Worm (Caenorhabditis elegans): ENCODE data around the gene C34E11.2.

Gene C34E11.2

DNA sequence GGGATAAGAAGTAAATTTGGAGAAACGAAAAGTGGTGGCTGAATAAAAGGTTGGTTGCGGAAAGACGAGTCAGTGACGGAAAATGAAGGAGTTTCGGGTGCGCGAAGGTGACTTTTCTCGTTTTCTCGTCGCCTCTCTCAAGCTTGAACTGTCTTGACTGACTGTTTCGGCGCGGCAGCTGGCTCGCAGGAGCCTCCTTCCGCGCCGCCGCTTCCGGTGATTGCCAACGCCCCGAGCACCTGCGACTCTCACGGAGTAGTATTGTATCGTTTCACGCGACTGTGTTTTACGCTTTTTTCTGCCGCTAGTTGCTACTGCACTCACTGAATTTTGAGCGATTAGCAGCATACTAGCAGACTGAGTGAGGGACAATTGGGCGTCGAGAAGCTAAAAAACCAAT lies at the start of gene C34E11.2:
Gene C34E11.2, minus strand, starts transcription at position 84 of the 400 bp plus-strand sequence.
- TF ChIP-seq him-1 (tag; optimal IDR thresholded peaks at IDR 0.05) (no peak), dao-5 (tag; optimal IDR thresholded peaks at IDR 0.05) (no peak), W03F9.2 (tag; optimal IDR thresholded peaks at IDR 0.05) (no peak)

DNA sequence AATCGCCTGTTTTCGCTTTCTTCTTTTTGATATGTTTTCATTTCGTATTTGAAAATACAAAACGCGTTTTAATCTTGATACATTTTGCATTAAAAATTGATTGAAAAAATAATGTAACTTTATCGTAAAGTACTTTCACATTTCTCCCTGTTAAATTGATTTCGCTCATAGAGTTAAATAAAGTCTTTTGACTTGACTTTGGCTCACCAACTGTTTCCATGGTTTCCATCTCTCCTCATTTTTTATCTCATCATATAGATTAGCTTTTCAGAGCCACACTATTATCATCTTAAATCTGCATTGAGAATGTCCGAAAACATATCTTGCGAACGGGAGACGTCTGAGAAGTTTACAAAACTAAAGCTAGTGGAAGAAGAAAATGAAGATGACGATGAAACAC lies 48.8 kb upstream of the C34E11.2 start, which contains the start of gene F54F7.10:
Gene F54F7.10, plus strand, starts transcription at position 301 of the 400 bp plus-strand sequence.
- TF ChIP-seq W03F9.2 (tag; optimal IDR thresholded peaks at IDR 0.05) (no peak), him-1 (tag; optimal IDR thresholded peaks at IDR 0.05) (no peak), dao-5 (tag; optimal IDR thresholded peaks at IDR 0.05) (no peak)

DNA sequence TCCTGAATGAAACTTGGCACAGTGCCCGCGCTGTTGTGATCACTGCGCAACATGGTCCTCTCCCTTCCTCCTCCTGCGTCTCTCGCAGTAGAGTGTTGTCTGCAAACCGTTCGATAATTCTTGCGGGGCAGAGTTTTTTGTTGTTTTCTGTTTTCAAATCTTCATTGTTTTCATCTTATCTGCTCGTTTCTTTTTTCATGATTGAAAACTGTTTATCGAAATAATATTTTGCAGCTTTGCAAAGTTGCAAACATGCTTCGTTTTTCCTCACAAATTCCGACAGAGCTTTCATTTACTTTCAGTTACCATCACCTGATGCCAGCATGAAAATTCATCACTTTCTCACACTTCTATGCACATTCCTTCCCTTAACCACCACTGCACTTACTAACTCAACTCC lies 42.6 kb upstream of the C34E11.2 start, which contains the start of gene mes-1:
Gene mes-1, plus strand, starts transcription at position 301 of the 400 bp plus-strand sequence.
- TF ChIP-seq dao-5 (tag; optimal IDR thresholded peaks at IDR 0.05) (no peak), him-1 (tag; optimal IDR thresholded peaks at IDR 0.05) (no peak), W03F9.2 (tag; optimal IDR thresholded peaks at IDR 0.05) (no peak)

DNA sequence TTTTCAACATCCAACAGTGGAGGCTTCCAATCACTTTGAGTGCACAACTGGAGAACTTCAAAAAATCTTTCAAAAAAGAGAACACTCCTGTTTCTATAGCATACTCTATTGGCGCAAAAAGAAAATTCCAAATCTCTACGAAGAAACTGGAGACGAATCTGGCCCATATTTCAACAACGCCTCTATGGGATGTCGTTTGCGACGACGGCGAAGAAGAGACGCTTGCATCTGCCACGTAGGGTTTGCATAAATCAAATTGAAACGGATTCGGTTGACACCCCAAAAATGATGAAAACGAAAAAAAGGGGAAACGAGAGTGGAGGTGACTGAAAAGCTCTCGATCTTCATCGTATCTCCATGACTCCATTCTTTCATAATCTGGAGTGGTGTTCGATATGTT lies 41.7 kb upstream of the C34E11.2 start:
- no peak for TF ChIP-seq him-1 (tag; optimal IDR thresholded peaks at IDR 0.05)
- TF ChIP-seq dao-5 (tag; optimal IDR thresholded peaks at IDR 0.05), result no peak
- no peak for TF ChIP-seq W03F9.2 (tag; optimal IDR thresholded peaks at IDR 0.05)

DNA sequence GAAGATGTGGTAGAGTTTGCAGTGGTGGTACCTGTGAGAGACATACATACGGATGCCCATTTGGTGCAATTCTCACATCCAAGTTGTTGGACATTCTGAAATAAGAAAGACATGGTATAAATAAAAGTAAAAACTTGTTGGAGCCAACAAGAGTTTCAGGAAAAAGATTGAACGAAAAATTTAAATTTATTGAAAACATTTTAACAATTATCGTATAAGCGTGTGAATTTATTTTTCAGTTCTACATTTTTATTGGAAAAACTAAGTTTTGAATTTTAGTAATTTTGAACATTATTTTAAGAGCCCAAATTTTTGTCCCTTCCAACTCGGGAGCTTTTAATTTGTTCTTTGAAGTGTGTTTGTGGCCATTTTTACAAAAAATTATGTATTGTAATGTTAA lies 40.4 kb upstream of the C34E11.2 start, which contains the start of gene F54F7.8:
Gene F54F7.8, minus strand, starts transcription at position 101 of the 400 bp plus-strand sequence.
- TF ChIP-seq dao-5 (tag; optimal IDR thresholded peaks at IDR 0.05), result no peak

DNA sequence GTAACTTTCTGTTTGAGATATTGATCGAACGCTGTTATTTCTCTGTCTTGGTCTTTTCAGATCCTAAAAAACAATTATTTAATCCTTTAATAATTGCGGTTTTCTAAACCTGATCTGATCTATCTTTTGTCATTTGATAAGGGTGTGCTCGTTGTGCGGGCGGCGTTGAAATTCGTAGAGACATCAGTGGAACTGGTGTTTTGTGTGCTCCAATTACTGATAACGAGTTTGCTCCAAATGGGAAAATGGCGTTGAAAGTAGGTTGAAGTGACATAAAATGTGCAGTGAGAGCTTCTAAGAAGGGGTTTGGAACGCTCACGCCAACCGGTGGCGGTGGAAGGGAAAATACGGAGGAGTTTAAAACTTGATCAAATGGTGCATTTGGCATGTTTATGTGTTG lies 39.9 kb upstream of the C34E11.2 start:
- TF ChIP-seq dao-5 (tag; optimal IDR thresholded peaks at IDR 0.05) (no peak), him-1 (tag; optimal IDR thresholded peaks at IDR 0.05) (no peak), W03F9.2 (tag; optimal IDR thresholded peaks at IDR 0.05) (no peak)

DNA sequence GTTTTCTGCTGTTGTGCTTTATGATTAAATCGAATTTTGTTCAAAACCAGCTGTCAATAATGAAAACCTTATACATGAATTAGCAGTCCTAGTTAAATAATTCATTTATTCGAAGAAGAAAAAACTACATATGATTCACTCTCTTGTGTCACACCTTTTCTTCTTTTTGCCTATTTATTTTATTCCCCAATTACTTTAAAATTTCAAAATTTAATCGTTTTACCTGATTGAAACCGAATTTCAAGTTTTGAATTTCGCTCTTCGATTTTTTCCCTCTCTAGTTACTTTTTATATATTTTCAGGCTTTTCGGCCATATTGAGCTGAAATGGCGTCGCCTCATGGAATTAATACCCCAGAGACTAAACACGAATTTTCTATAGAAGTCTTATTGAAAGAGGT lies 37.9 kb upstream of the C34E11.2 start, which contains the start of gene xtr-1:
Gene xtr-1, plus strand, starts transcription at position 301 of the 400 bp plus-strand sequence.
- TF ChIP-seq him-1 (tag; optimal IDR thresholded peaks at IDR 0.05) (no peak), dao-5 (tag; optimal IDR thresholded peaks at IDR 0.05) (no peak), W03F9.2 (tag; optimal IDR thresholded peaks at IDR 0.05) (no peak)

DNA sequence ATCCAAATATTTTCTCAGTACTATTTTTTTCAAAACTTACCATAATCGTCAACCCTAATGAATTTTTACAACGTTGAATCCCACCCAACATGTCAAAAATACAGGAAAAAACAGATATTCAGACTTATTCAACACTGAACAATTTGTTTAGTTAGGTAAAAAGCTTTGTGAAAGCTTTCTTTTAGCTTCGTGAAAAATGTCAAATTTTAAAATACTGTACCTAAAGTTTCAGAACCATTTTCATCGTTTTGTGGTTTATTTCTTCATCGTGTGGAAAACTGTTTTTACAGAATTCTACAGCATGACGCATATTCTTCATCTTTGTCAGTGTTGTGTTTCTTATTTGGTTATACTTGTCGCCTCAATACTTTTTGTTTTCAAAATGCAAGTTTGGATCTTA lies 36.0 kb upstream of the C34E11.2 start, which contains the start of gene F54F7.14:
Gene F54F7.14, plus strand, starts transcription at position 301 of the 400 bp plus-strand sequence.
- TF ChIP-seq W03F9.2 (tag; optimal IDR thresholded peaks at IDR 0.05) (no peak), him-1 (tag; optimal IDR thresholded peaks at IDR 0.05) (no peak), dao-5 (tag; optimal IDR thresholded peaks at IDR 0.05) (no peak)

DNA sequence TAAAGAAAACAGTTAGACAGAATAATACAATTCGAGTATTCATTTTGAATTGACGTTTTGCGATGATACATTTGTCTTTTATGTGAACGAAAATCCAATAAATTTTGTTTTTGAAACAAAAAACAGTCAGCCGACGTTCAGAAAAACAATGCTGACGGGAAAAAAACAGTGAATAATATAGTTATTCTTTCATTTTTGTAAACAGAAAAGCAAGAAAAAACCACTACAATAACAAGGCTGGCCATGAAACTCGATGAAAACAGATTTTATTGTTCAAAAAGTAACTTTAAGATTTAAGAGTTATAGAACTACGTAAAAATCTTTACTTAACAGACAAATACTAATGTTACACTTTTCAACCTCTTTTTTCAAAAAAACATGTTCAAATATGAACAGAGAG lies 35.5 kb upstream of the C34E11.2 start, which contains the start of gene F54F7.3:
Gene F54F7.3, minus strand, starts transcription at position 101 of the 400 bp plus-strand sequence.
- TF ChIP-seq W03F9.2 (tag; optimal IDR thresholded peaks at IDR 0.05), result no peak

DNA sequence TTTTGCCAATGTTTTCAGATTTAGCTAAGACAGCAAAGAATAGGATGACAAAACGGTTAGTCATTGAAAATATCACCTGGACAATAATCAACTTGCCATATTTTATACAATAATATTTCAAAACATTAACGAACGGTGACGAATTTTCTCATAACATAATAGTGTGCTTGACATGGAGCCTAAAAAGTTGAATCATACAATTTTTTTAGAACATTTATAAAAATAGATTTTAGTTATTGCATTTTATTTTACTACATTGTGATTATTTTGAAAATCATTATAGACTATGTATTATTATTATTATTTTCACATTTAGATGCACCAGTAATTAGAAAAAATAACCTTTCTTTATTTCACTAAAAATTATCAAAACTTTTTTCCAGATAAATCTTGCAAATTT lies 34.1 kb upstream of the C34E11.2 start, which contains the start of gene F54F7.9:
Gene F54F7.9, minus strand, starts transcription at position 101 of the 400 bp plus-strand sequence.
- TF ChIP-seq him-1 (tag; optimal IDR thresholded peaks at IDR 0.05) (no peak), dao-5 (tag; optimal IDR thresholded peaks at IDR 0.05) (no peak), W03F9.2 (tag; optimal IDR thresholded peaks at IDR 0.05) (no peak)

DNA sequence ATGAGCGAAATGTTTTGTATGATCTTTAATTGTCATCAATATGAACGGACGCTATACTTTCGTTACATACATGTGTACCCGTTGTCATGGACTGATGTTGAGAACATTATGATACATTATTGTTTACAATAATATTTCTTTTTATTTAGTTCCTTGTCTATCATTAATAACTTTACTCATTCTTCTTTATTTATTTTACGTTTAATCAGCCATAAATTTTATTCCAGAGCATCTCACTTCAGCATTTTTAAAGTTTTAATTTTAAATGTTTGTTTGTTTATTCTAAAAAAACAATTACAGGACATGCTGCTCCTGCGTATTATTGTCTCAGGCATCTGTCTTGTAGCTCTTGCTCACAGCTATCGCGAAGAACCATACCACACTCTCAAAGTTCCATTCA lies 28.8 kb upstream of the C34E11.2 start, which contains the start of gene F54F7.2:
Gene F54F7.2, plus strand, starts transcription at position 301 of the 400 bp plus-strand sequence.
- TF ChIP-seq W03F9.2 (tag; optimal IDR thresholded peaks at IDR 0.05) (no peak), him-1 (tag; optimal IDR thresholded peaks at IDR 0.05) (no peak), dao-5 (tag; optimal IDR thresholded peaks at IDR 0.05) (no peak)

DNA sequence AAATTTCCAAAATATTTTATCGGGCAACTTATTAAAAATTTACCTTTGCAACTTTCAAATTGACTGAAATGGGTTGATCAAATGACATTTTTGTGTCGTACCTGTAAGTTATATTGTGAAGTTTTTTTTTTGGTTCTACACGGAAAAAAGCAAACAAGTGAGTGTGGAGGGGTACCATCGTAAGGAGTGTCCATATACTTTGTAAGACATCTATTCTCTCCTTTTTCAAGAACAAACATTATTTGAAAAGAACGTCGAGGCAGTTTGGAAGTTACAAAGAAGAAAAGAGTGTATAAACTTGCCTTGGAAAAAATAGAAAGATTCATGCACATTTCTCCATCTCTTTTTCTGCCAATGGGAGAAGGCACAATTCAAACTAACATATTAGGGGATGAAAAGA lies 22.8 kb upstream of the C34E11.2 start, which contains the start of gene taf-7.1:
Gene taf-7.1, minus strand, starts transcription at position 101 of the 400 bp plus-strand sequence.
- TF ChIP-seq W03F9.2 (tag; optimal IDR thresholded peaks at IDR 0.05) (no peak), him-1 (tag; optimal IDR thresholded peaks at IDR 0.05) (no peak), dao-5 (tag; optimal IDR thresholded peaks at IDR 0.05) (no peak)

DNA sequence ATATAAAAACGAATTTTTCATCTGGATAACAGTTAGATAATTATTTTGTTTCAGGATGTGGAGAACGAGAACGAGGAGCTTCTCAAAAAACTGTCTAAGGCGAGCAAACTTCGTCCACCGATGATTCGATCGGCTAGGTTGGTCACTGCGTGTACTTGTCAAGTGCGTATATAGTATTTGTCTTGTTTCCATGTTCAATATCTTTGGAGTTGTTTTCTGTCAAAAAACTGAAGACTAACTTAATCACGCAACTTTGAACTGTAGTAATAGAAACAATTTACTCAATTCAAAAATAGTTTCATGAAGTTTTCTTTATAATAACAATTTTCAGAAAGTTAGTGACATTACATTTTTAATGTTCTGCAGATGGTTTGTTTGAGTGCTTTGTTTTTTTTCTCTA lies 14.1 kb upstream of the C34E11.2 start:
- no peak for TF ChIP-seq him-1 (tag; optimal IDR thresholded peaks at IDR 0.05)
- no peak for TF ChIP-seq dao-5 (tag; optimal IDR thresholded peaks at IDR 0.05)
- TF ChIP-seq W03F9.2 (tag; optimal IDR thresholded peaks at IDR 0.05), result no peak

DNA sequence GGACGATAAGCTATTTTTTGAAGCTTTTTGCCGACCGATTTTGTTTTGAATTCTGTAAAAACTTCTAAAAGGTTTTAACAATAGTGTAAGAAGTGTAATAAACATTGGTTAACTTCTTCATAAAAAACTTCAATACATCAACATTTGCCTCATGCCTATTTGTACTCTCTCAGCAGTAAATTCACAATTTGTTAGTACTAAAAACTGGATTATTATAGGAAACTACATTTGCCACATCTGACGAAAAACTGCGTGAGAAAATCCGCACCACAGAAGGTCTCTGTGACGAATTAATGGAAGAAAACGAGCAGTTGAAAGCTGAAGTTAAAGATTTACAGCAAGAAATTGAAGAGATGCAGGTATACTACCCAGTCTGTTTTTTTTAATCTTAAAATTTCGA lies 13.0 kb upstream of the C34E11.2 start:
- no peak for TF ChIP-seq W03F9.2 (tag; optimal IDR thresholded peaks at IDR 0.05)
- no peak for TF ChIP-seq him-1 (tag; optimal IDR thresholded peaks at IDR 0.05)
- TF ChIP-seq dao-5 (tag; optimal IDR thresholded peaks at IDR 0.05), result no peak

DNA sequence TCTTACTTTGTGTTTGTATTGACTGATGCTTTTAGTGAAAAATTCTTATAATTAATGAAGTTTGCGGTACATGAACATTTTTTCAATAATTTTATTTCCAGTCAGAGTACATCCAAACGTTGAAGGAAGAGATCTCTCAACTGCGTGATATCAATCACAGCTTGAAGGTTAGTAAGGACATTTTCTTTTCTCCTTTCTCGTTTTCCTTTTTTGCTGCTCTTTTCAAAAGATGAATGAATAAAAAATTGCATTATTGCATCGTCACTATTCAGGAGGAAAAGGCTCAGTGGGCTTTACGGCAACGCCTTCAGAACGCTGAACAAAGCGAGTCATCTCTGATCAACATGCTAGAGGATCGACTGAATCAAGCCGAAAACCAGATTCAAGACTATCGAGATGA lies 12.3 kb upstream of the C34E11.2 start:
- TF ChIP-seq dao-5 (tag; optimal IDR thresholded peaks at IDR 0.05), result no peak
- TF ChIP-seq him-1 (tag; optimal IDR thresholded peaks at IDR 0.05), result no peak
- no peak for TF ChIP-seq W03F9.2 (tag; optimal IDR thresholded peaks at IDR 0.05)

All from whole organism, L4/young adult.